Fruit fly (Drosophila melanogaster) Kc167 (cell line): ENCODE measurements around the gene CG18563.

Source experiments
- Myc ChIP-seq: fragments of >200 bp; optimal IDR thresholded peaks from 2 replicates; lab custom pipeline; 2017; ENCODE audit warnings: missing external identifiers
- Sin3A ChIP-seq: fragments of >200 bp; optimal IDR thresholded peaks from 2 replicates; lab custom pipeline; 2018; ENCODE audit warnings: missing external identifiers
- psq ChIP-seq: fragments of >200 bp; optimal IDR thresholded peaks from 2 replicates; lab custom pipeline; 2017; ENCODE audit warnings: missing external identifiers

dm6 chr2L:17433030-17433912 is 24.6 kb downstream of the CG18563 start, which contains the start of the genes Dif and CG5043:
- no peak for TF ChIP-seq Myc (lab: Kevin White, UChicago)
- TF ChIP-seq Sin3A, result no peak
- TF ChIP-seq psq (lab: Kevin White, UChicago), result no peak
